Worm (Caenorhabditis elegans) whole organism, L3 larva: Measurements from ENCODE around the gene C49F8.14.

Experiments used
- R02D3.7 ChIP-seq: fragments of 150-350 bp; optimal IDR thresholded peaks from 2 replicates; lab custom pipeline; 2014; ENCODE audit warnings: missing biosample characterization, missing genetic modification characterization
- ZK546.5 ChIP-seq: sonication (generic microtip); optimal IDR thresholded peaks from 2 replicates; lab custom pipeline; 2017; ENCODE audit warnings: missing biosample characterization, missing genetic modification characterization
- aly-2 ChIP-seq: fragments of 150-350 bp; optimal IDR thresholded peaks from 2 replicates; lab custom pipeline; 2014; ENCODE audit warnings: missing biosample characterization, missing genetic modification characterization
- ama-1 ChIP-seq: fragments of 150-350 bp; optimal IDR thresholded peaks from 2 replicates; lab custom pipeline; 2018
- ceh-16 ChIP-seq: sonication (generic microtip); optimal IDR thresholded peaks from 2 replicates; lab custom pipeline; 2017; ENCODE audit warnings: missing biosample characterization, missing genetic modification characterization
- ceh-28 ChIP-seq: fragments of 150-350 bp; optimal IDR thresholded peaks from 2 replicates; lab custom pipeline; 2014; ENCODE audit warnings: missing biosample characterization, missing genetic modification reagents, missing genetic modification characterization
- ceh-9 ChIP-seq: sonication (generic microtip); optimal IDR thresholded peaks from 2 replicates; lab custom pipeline; 2018; ENCODE audit warnings: missing biosample characterization, missing genetic modification characterization
- daf-12 ChIP-seq: fragments of 150-350 bp; optimal IDR thresholded peaks from 2 replicates; lab custom pipeline; 2014; ENCODE audit warnings: missing biosample characterization, missing genetic modification reagents, missing genetic modification characterization
- egl-27 ChIP-seq: sonication (generic microtip); optimal IDR thresholded peaks from 4 replicates; lab custom pipeline; 2017; ENCODE audit warnings: missing biosample characterization, missing genetic modification reagents, missing genetic modification characterization
- egl-5 ChIP-seq: fragments of 150-350 bp; optimal IDR thresholded peaks from 2 replicates; lab custom pipeline; 2017; ENCODE audit warnings: missing biosample characterization, missing genetic modification reagents, missing genetic modification characterization, inconsistent platforms
- elt-1 ChIP-seq: fragments of 150-350 bp; optimal IDR thresholded peaks from 2 replicates; lab custom pipeline; 2014; ENCODE audit warnings: missing biosample characterization, missing genetic modification characterization
- elt-2 ChIP-seq: sonication (generic microtip); optimal IDR thresholded peaks from 2 replicates; lab custom pipeline; 2016; ENCODE audit warnings: missing genetic modification reagents, mild to moderate bottlenecking, missing genetic modification characterization, missing compliant biosample characterization
- elt-3 ChIP-seq, 3 experiments: fragments of 150-350 bp in 1 of 3; sonication (generic microtip) in 2 of 3; optimal IDR thresholded peaks; 2 replicates in 2 of 3; 4 replicates in 1 of 3; lab custom pipeline; 2014 to 2017; ENCODE audit warnings: missing biosample characterization in 3 of 3, missing genetic modification characterization in 3 of 3
- eor-1 ChIP-seq, 2 experiments: fragments of 150-350 bp; optimal IDR thresholded peaks; 2 replicates each; lab custom pipeline; 2014 to 2018; ENCODE audit warnings: missing biosample characterization in 2 of 2, missing genetic modification characterization in 2 of 2
- fkh-10 ChIP-seq: sonication (generic microtip); optimal IDR thresholded peaks from 2 replicates; lab custom pipeline; 2017; ENCODE audit warnings: missing biosample characterization, missing genetic modification reagents, missing genetic modification characterization
- fkh-2 ChIP-seq: fragments of 150-350 bp; optimal IDR thresholded peaks from 2 replicates; lab custom pipeline; 2014; ENCODE audit warnings: missing biosample characterization, missing genetic modification reagents, missing genetic modification characterization
- fos-1 ChIP-seq: fragments of 150-350 bp; optimal IDR thresholded peaks from 2 replicates; lab custom pipeline; 2014; ENCODE audit warnings: missing biosample characterization, missing genetic modification characterization
- hmg-11 ChIP-seq: sonication (generic microtip); optimal IDR thresholded peaks from 2 replicates; lab custom pipeline; 2016; ENCODE audit warnings: missing genetic modification characterization, missing compliant biosample characterization
- jun-1 ChIP-seq: fragments of 150-350 bp; optimal IDR thresholded peaks from 2 replicates; lab custom pipeline; 2014; ENCODE audit warnings: missing biosample characterization, missing genetic modification reagents, missing genetic modification characterization
- lin-15B ChIP-seq: fragments of 150-350 bp; optimal IDR thresholded peaks from 2 replicates; lab custom pipeline; 2014; ENCODE audit warnings: missing biosample characterization, missing genetic modification characterization
- lin-39 ChIP-seq: fragments of 150-350 bp; optimal IDR thresholded peaks from 2 replicates; lab custom pipeline; 2018; ENCODE audit warnings: missing biosample characterization, missing genetic modification reagents, missing genetic modification characterization
- lsy-12 ChIP-seq: sonication (generic microtip); optimal IDR thresholded peaks from 2 replicates; lab custom pipeline; 2016; ENCODE audit warnings: mild to moderate bottlenecking, missing genetic modification characterization, missing compliant biosample characterization
- mdl-1 ChIP-seq: fragments of 150-350 bp; optimal IDR thresholded peaks from 2 replicates; lab custom pipeline; 2014; ENCODE audit warnings: missing biosample characterization, missing genetic modification characterization
- mml-1 ChIP-seq: fragments of 150-350 bp; sonication (generic microtip); optimal IDR thresholded peaks from 3 replicates; lab custom pipeline; 2014; ENCODE audit warnings: missing biosample characterization, missing genetic modification characterization
- nfya-1 ChIP-seq: sonication (generic microtip); optimal IDR thresholded peaks from 2 replicates; lab custom pipeline; 2017; ENCODE audit warnings: missing genetic modification characterization, mild to moderate bottlenecking, missing compliant biosample characterization, antibody characterized with exemption, moderate library complexity; ENCODE audit not compliant: insufficient read depth
- nhr-11 ChIP-seq: fragments of 150-350 bp; optimal IDR thresholded peaks from 2 replicates; lab custom pipeline; 2014; ENCODE audit warnings: missing biosample characterization, missing genetic modification characterization
- nhr-12 ChIP-seq: fragments of 150-350 bp; optimal IDR thresholded peaks from 2 replicates; lab custom pipeline; 2014; ENCODE audit warnings: missing biosample characterization, missing genetic modification characterization
- nhr-23 ChIP-seq: fragments of 150-350 bp; optimal IDR thresholded peaks from 2 replicates; lab custom pipeline; 2014; ENCODE audit warnings: missing biosample characterization, missing genetic modification reagents, missing genetic modification characterization
- nhr-237 ChIP-seq: fragments of 150-350 bp; optimal IDR thresholded peaks from 2 replicates; lab custom pipeline; 2014; ENCODE audit warnings: missing biosample characterization, missing genetic modification characterization
- nhr-25 ChIP-seq: sonication (generic microtip); optimal IDR thresholded peaks from 2 replicates; lab custom pipeline; 2017; ENCODE audit warnings: missing biosample characterization, missing genetic modification characterization
- nhr-43 ChIP-seq: sonication (generic microtip); optimal IDR thresholded peaks from 2 replicates; lab custom pipeline; 2016; ENCODE audit warnings: mild to moderate bottlenecking, missing genetic modification characterization, missing compliant biosample characterization; ENCODE audit not compliant: poor library complexity, severe bottlenecking
- nhr-67 ChIP-seq: fragments of 150-350 bp; optimal IDR thresholded peaks from 2 replicates; lab custom pipeline; 2014; ENCODE audit warnings: missing biosample characterization, missing genetic modification characterization
- nhr-76 ChIP-seq: fragments of 150-350 bp; sonication (generic microtip); optimal IDR thresholded peaks from 5 replicates; lab custom pipeline; 2014; ENCODE audit warnings: missing biosample characterization, missing genetic modification characterization
- nhr-77 ChIP-seq: fragments of 150-350 bp; optimal IDR thresholded peaks from 2 replicates; lab custom pipeline; 2014; ENCODE audit warnings: missing biosample characterization, missing genetic modification characterization
- pha-4 ChIP-seq: fragments of 150-350 bp; optimal IDR thresholded peaks from 2 replicates; lab custom pipeline; 2014; ENCODE audit warnings: missing biosample characterization, missing genetic modification reagents, missing genetic modification characterization
- pqm-1 ChIP-seq: fragments of 150-350 bp; optimal IDR thresholded peaks from 2 replicates; lab custom pipeline; 2017; ENCODE audit warnings: missing biosample characterization, missing genetic modification characterization, inconsistent platforms
- sea-2 ChIP-seq: fragments of 150-350 bp; sonication (generic microtip); optimal IDR thresholded peaks from 4 replicates; lab custom pipeline; 2014; ENCODE audit warnings: missing biosample characterization, missing genetic modification reagents, missing genetic modification characterization
- skn-1 ChIP-seq: fragments of 150-350 bp; optimal IDR thresholded peaks from 2 replicates; lab custom pipeline; 2014; ENCODE audit warnings: missing biosample characterization, missing genetic modification characterization
- snpc-4 ChIP-seq: fragments of 150-350 bp; optimal IDR thresholded peaks from 2 replicates; lab custom pipeline; 2014; ENCODE audit warnings: missing biosample characterization, missing genetic modification characterization
- tbx-2 ChIP-seq: sonication (generic microtip); optimal IDR thresholded peaks from 2 replicates; lab custom pipeline; 2016; ENCODE audit warnings: mild to moderate bottlenecking, missing genetic modification characterization, missing compliant biosample characterization
- unc-39 ChIP-seq: sonication (generic microtip); optimal IDR thresholded peaks from 4 replicates; lab custom pipeline; 2017; ENCODE audit warnings: missing biosample characterization, missing genetic modification characterization
- unc-62 ChIP-seq: fragments of 150-350 bp; sonication (generic microtip); optimal IDR thresholded peaks from 4 replicates; lab custom pipeline; 2014; ENCODE audit warnings: missing biosample characterization, missing genetic modification reagents, missing genetic modification characterization
- zag-1 ChIP-seq: fragments of 150-350 bp; optimal IDR thresholded peaks from 2 replicates; lab custom pipeline; 2014; ENCODE audit warnings: missing biosample characterization, missing genetic modification characterization
- ztf-11 ChIP-seq: fragments of 150-350 bp; optimal IDR thresholded peaks from 2 replicates; lab custom pipeline; 2014; ENCODE audit warnings: missing biosample characterization, missing genetic modification characterization
- ztf-4 ChIP-seq: fragments of 150-350 bp; optimal IDR thresholded peaks from 2 replicates; lab custom pipeline; 2014; ENCODE audit warnings: missing biosample characterization, missing genetic modification characterization

The C49F8.14 gene

DNA sequence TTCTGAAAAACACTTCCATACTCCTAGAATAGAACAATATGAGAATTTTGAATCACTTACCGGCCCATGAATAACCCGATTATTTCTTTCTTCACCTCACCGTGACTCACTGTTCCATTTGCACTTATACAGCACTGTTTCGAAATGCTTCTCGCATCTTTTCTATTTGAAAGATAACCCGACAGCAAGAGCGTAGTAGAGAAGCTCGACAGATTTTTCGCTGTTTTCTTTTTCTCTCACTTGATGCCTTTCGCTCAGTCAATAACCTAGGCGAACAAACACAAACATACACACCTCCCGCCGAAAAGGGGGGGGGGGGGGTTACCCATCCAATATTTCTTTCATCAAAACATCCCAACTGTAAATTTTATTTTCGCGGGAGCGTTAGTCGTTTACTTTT is 24.6 kb upstream of the C49F8.14 start:
- TF ChIP-seq lin-39 (tag; lab: Kevin White, UChicago) (no peak), nhr-67 (no peak), nhr-237 (tag; lab: Kevin White, UChicago) (no peak), pqm-1 (tag; lab: Kevin White, UChicago) (peak; percentile 62), eor-1 (tag; optimal IDR thresholded peaks at IDR 0.05; lab: Kevin White, UChicago) (no peak), nhr-77 (tag; lab: Kevin White, UChicago) (no peak), pha-4 (tag; lab: Kevin White, UChicago) (peak; percentile 90), ceh-9 (tag; lab: Kevin White, UChicago) (no peak), ceh-28 (tag; lab: Kevin White, UChicago) (no peak), elt-2 (tag; lab: Kevin White, UChicago) (peak; percentile 43), nfya-1 (tag; lab: Kevin White, UChicago) (peak; percentile 3)

- TF ChIP-seq tbx-2 (tag; lab: Kevin White, UChicago) (no peak), zag-1 (tag; lab: Kevin White, UChicago) (no peak), mml-1 (tag; lab: Kevin White, UChicago) (no peak), nfya-1 (tag; lab: Kevin White, UChicago) (no peak), unc-62 (GFP tag; lab: Kevin White, UChicago) (no peak), nhr-237 (tag; lab: Kevin White, UChicago) (no peak), egl-27 (tag; lab: Kevin White, UChicago) (no peak), ztf-4 (tag; lab: Kevin White, UChicago) (no peak), lsy-12 (no peak), ceh-28 (tag; lab: Kevin White, UChicago) (no peak), nhr-76 (no peak), elt-2 (tag; lab: Kevin White, UChicago) (no peak), hmg-11 (tag; lab: Kevin White, UChicago) (no peak), nhr-43 (no peak), unc-39 (tag; lab: Kevin White, UChicago) (no peak), fkh-2 (tag; lab: Kevin White, UChicago) (no peak), jun-1 (tag; lab: Kevin White, UChicago) (no peak)
These were observed 22.5 kb upstream of the C49F8.14 start, which contains the start of gene F02C12.2 for ce11 chrX:13399221-13399620. F02C12.2 (minus strand) TSS chrX:13399321.

ce11 chrX:13396550-13397023 is 19.8 kb upstream of the C49F8.14 start, which contains the start of gene F02C12.3:
F02C12.3 (plus strand) TSS chrX:13396973.
- TF ChIP-seq ceh-28 (tag; lab: Kevin White, UChicago): peak; percentile 46
- peak; percentile 41 for TF ChIP-seq lin-39 (tag; lab: Kevin White, UChicago)
- no peak for TF ChIP-seq ceh-9 (tag; lab: Kevin White, UChicago)
- TF ChIP-seq fkh-10 (GFP tag; lab: Kevin White, UChicago): peak; percentile 39
- TF ChIP-seq sea-2: no peak
- TF ChIP-seq ama-1: no peak
- TF ChIP-seq nhr-25: peak; percentile 84
- peak; percentile 46 for TF ChIP-seq egl-5 (tag; lab: Kevin White, UChicago)
- TF ChIP-seq nfya-1 (tag; lab: Kevin White, UChicago): peak; percentile 87
- TF ChIP-seq lsy-12: no peak
- TF ChIP-seq nhr-23 (tag; lab: Kevin White, UChicago): peak; percentile 88
- TF ChIP-seq nhr-76: no peak
- TF ChIP-seq aly-2 (tag; lab: Kevin White, UChicago): no peak
- no peak for TF ChIP-seq ZK546.5 (tag; lab: Kevin White, UChicago)
- TF ChIP-seq nhr-67: no peak
- peak; percentile 13 for TF ChIP-seq elt-1 (tag; lab: Kevin White, UChicago)
- no peak for TF ChIP-seq elt-3 (tag; optimal IDR thresholded peaks at IDR 0.05; lab: Kevin White, UChicago)
- TF ChIP-seq R02D3.7 (tag; lab: Kevin White, UChicago): peak; percentile 97
- TF ChIP-seq mdl-1 (tag; lab: Kevin White, UChicago): no peak
- peak; percentile 47 for TF ChIP-seq snpc-4 (tag; lab: Kevin White, UChicago)
- no peak for TF ChIP-seq fkh-2 (tag; lab: Kevin White, UChicago)
- TF ChIP-seq eor-1 (tag; optimal IDR thresholded peaks at IDR 0.05; lab: Kevin White, UChicago): no peak
- no peak for TF ChIP-seq egl-27 (tag; lab: Kevin White, UChicago)
- peak; percentile 65 for TF ChIP-seq tbx-2 (tag; lab: Kevin White, UChicago)
- TF ChIP-seq nhr-43: peak; percentile 64
- TF ChIP-seq jun-1 (tag; lab: Kevin White, UChicago): peak; percentile 49
- TF ChIP-seq ceh-16: no peak
- TF ChIP-seq fos-1: no peak
- no peak for TF ChIP-seq unc-39 (tag; lab: Kevin White, UChicago)
- peak; percentile 37 for TF ChIP-seq elt-2 (tag; lab: Kevin White, UChicago)
- peak; percentile 74 for TF ChIP-seq hmg-11 (tag; lab: Kevin White, UChicago)
- TF ChIP-seq zag-1 (tag; lab: Kevin White, UChicago): no peak
- no peak for TF ChIP-seq mml-1 (tag; lab: Kevin White, UChicago)
- TF ChIP-seq nhr-12 (tag; lab: Kevin White, UChicago): no peak
- TF ChIP-seq pha-4 (tag; lab: Kevin White, UChicago): peak; percentile 90
- TF ChIP-seq ztf-11 (tag; lab: Kevin White, UChicago): no peak
- peak; percentile 36 for TF ChIP-seq pqm-1 (tag; lab: Kevin White, UChicago)
- TF ChIP-seq lin-15B (tag; lab: Kevin White, UChicago): peak; percentile 91
- TF ChIP-seq skn-1 (tag; lab: Kevin White, UChicago): peak; percentile 66
- no peak for TF ChIP-seq nhr-237 (tag; lab: Kevin White, UChicago)
- TF ChIP-seq unc-62 (GFP tag; lab: Kevin White, UChicago): no peak
- TF ChIP-seq daf-12 (tag; lab: Kevin White, UChicago): no peak
- TF ChIP-seq nhr-11: no peak
- TF ChIP-seq ztf-4 (tag; lab: Kevin White, UChicago): no peak
